Fruit fly (Drosophila melanogaster) whole organism, embryonic: Measurements from ENCODE around the gene Atat.

Source experiments
- CG17186 ChIP-seq: fragments of 200-800 bp; sonication (Bioruptor generic); optimal IDR thresholded peaks from 3 replicates; lab custom pipeline; 2017; ENCODE audit warnings: missing biosample characterization, missing genetic modification reagents, missing genetic modification characterization
- dan ChIP-seq: fragments of 200-800 bp; sonication (Bioruptor generic); IDR thresholded peaks from 2 replicates; pipeline ENCODE4 v1.3.6; 2022; ENCODE audit warnings: missing biosample characterization, missing genetic modification characterization
- kah ChIP-seq: fragments of 200-800 bp; sonication (Bioruptor generic); optimal IDR thresholded peaks from 2 replicates; lab custom pipeline; 2018; ENCODE audit warnings: missing biosample characterization, mild to moderate bottlenecking, missing genetic modification characterization
- kay ChIP-seq: fragments of 200-800 bp; sonication (Bioruptor generic); optimal IDR thresholded peaks from 2 replicates; lab custom pipeline; 2016; ENCODE audit warnings: missing biosample characterization, missing genetic modification characterization

DNA sequence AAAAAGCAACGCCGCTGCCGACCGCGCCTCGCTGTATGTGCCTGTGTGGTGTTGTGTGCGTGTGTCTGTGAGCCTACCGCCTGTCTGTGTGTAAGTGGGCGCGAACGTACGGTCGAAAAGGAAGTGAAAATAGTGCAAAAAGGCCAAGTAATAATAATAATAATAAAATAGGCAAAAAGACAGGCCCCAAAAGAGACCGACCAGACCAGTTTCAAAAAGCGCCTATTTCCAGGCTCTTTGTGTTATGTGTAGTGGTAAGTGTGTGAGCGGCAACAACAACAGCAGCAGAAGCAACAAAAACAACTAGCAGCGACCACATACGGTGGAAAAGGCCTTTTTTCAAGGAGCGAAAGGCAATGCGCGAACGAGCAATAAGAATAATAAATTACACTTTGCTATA, 36.2 kb upstream of the Atat start:
- TF ChIP-seq dan (GFP tag; lab: Robert Waterston, UW) (no peak), CG17186 (no peak), kah (GFP tag; lab: Kevin White, UChicago) (no peak), kay (GFP tag; lab: Kevin White, UChicago) (no peak)
